Fruit fly (Drosophila melanogaster): ENCODE measurements around the gene SF1.

SF1 gene

dm6 chr3R:17530400-17530799, 9.8 kb upstream of the SF1 start (continued):
- TF ChIP-seq gem (tag; optimal IDR thresholded peaks at IDR 0.05) (peak; percentile 60), fd102C (GFP tag; optimal IDR thresholded peaks at IDR 0.05) (no peak), CG1792 (GFP tag; optimal IDR thresholded peaks at IDR 0.05) (no peak), CG30020 (tag; optimal IDR thresholded peaks at IDR 0.05) (no peak), CG15696 (tag; optimal IDR thresholded peaks at IDR 0.05) (no peak), ham (GFP tag; IDR thresholded peaks at IDR 0.05) (no peak), CG13296 (GFP tag; optimal IDR thresholded peaks at IDR 0.05) (no peak), CG15514 (GFP tag; optimal IDR thresholded peaks at IDR 0.05) (no peak), Fer1 (GFP tag; optimal IDR thresholded peaks at IDR 0.05) (no peak), CG17361 (GFP tag; IDR thresholded peaks at IDR 0.05) (0 out of 3 replicates have a peak, but pooled peaks have one; percentile 31), Trl (optimal IDR thresholded peaks at IDR 0.05) (no peak), Trl (GFP tag; optimal IDR thresholded peaks at IDR 0.05) (no peak), psq (GFP tag; optimal IDR thresholded peaks at IDR 0.05) (no peak), caup (GFP tag; optimal IDR thresholded peaks at IDR 0.05; ENCODE audit: severe bottlenecking) (no peak), dmrt99B (tag; optimal IDR thresholded peaks at IDR 0.05) (peak; percentile 28), CG3281 (GFP tag; optimal IDR thresholded peaks at IDR 0.05) (no peak), CoRest (tag; optimal IDR thresholded peaks at IDR 0.05) (peak; percentile 41), CG18262 (tag; optimal IDR thresholded peaks at IDR 0.05) (peak; percentile 5), twi (tag; optimal IDR thresholded peaks at IDR 0.05) (no peak), Oli (tag; optimal IDR thresholded peaks at IDR 0.05) (peak; percentile 21), Nf-YC (tag; optimal IDR thresholded peaks at IDR 0.05) (no peak), CG12391 (tag; optimal IDR thresholded peaks at IDR 0.05) (peak; percentile 29), kah (GFP tag; optimal IDR thresholded peaks at IDR 0.05) (no peak), sob (GFP tag; IDR thresholded peaks at IDR 0.05) (no peak), unpg (GFP tag; optimal IDR thresholded peaks at IDR 0.05) (peak; percentile 11), z (GFP tag; IDR thresholded peaks at IDR 0.05) (no peak), CG2712 (tag; optimal IDR thresholded peaks at IDR 0.05) (peak; percentile 20), dysf (GFP tag; IDR thresholded peaks at IDR 0.05) (no peak), gro (GFP tag; optimal IDR thresholded peaks at IDR 0.05) (no peak), Spps (tag; optimal IDR thresholded peaks at IDR 0.05) (no peak), cas (GFP tag; IDR thresholded peaks at IDR 0.05) (no peak), dan (GFP tag; IDR thresholded peaks at IDR 0.05) (no peak), CG4707 (GFP tag; optimal IDR thresholded peaks at IDR 0.05) (no peak), pum (GFP tag; optimal IDR thresholded peaks at IDR 0.05) (no peak), CG17359 (tag; optimal IDR thresholded peaks at IDR 0.05) (no peak), p53 (GFP tag; optimal IDR thresholded peaks at IDR 0.05) (no peak), CG3995 (GFP tag; optimal IDR thresholded peaks at IDR 0.05) (no peak), sens (GFP tag) (peak; percentile 18), CG12942 (GFP tag; optimal IDR thresholded peaks at IDR 0.05) (no peak), crp (GFP tag; optimal IDR thresholded peaks at IDR 0.05) (no peak), CG6272 (GFP tag; IDR thresholded peaks at IDR 0.05) (no peak), CG7372 (GFP tag; IDR thresholded peaks at IDR 0.05) (no peak), ci (GFP tag; IDR thresholded peaks at IDR 0.05) (no peak), zfh1 (GFP tag; IDR thresholded peaks at IDR 0.05) (no peak), CG1233 (GFP tag; optimal IDR thresholded peaks at IDR 0.05) (no peak), CG8924 (tag; optimal IDR thresholded peaks at IDR 0.05) (peak; percentile 16), Rfx (GFP tag; IDR thresholded peaks at IDR 0.05) (no peak), CG34224 (GFP tag; IDR thresholded peaks at IDR 0.05; ENCODE audit: partially characterized antibody) (no peak)
